Fruit fly (Drosophila melanogaster): Measurements from ENCODE around the gene PGRP-SA.

The PGRP-SA gene

dm6 chrX:11518435-11518834 lies 43.0 kb upstream of the PGRP-SA start (continued):
- TF ChIP-seq CG16863 (GFP tag; optimal IDR thresholded peaks at IDR 0.05): peak; percentile 10
- TF ChIP-seq wek (GFP tag; optimal IDR thresholded peaks at IDR 0.05): no peak
- no peak for TF ChIP-seq Atf3 (GFP tag; optimal IDR thresholded peaks at IDR 0.05)
- TF ChIP-seq psq (GFP tag; optimal IDR thresholded peaks at IDR 0.05): no peak
- TF ChIP-seq CG9437 (GFP tag; optimal IDR thresholded peaks at IDR 0.05): peak; percentile 19
- peak; percentile 68 for TF ChIP-seq nmo (GFP tag; optimal IDR thresholded peaks at IDR 0.05)
- peak; percentile 91 for TF ChIP-seq CG32532 (GFP tag; IDR thresholded peaks at IDR 0.05)
- peak; percentile 58 for TF ChIP-seq ems (GFP tag; optimal IDR thresholded peaks at IDR 0.05)
- TF ChIP-seq CG9727 (GFP tag; optimal IDR thresholded peaks at IDR 0.05): peak; percentile 48
- no peak for TF ChIP-seq Gsc (GFP tag; IDR thresholded peaks at IDR 0.05)
- TF ChIP-seq YL-1 (GFP tag; optimal IDR thresholded peaks at IDR 0.05): no peak
- peak; percentile 65 for TF ChIP-seq CG1024 (GFP tag; IDR thresholded peaks at IDR 0.05)
- TF ChIP-seq CG2116 (GFP tag; optimal IDR thresholded peaks at IDR 0.05): peak; percentile 10
- TF ChIP-seq crol (GFP tag; IDR thresholded peaks at IDR 0.05): 0 out of 2 replicates have a peak, but pooled peaks have one; percentile 26
- 0 out of 2 replicates have a peak, but pooled peaks have one; percentile 45 for TF ChIP-seq sim (GFP tag; IDR thresholded peaks at IDR 0.05)
- no peak for TF ChIP-seq pb (GFP tag; optimal IDR thresholded peaks at IDR 0.05)
- TF ChIP-seq Poxn (GFP tag; IDR thresholded peaks at IDR 0.05): 0 out of 2 replicates have a peak, but pooled peaks have one; percentile 36
- peak; percentile 92 for TF ChIP-seq slbo (GFP tag; IDR thresholded peaks at IDR 0.05)
- peak in 1 of 2 experiments; percentile 53 for TF ChIP-seq Eip74EF (GFP tag; optimal IDR thresholded peaks at IDR 0.05)
- TF ChIP-seq Oaz (GFP tag; IDR thresholded peaks at IDR 0.05): peak; percentile 60; the same call in 1 of the 2 replicates
- TF ChIP-seq kni (GFP tag; optimal IDR thresholded peaks at IDR 0.05): no peak
- peak; percentile 85 for TF ChIP-seq CG10366 (GFP tag; IDR thresholded peaks at IDR 0.05)
- peak; percentile 75 for TF ChIP-seq Awh (GFP tag; IDR thresholded peaks at IDR 0.05)
- TF ChIP-seq zfh1 (GFP tag; IDR thresholded peaks at IDR 0.05): peak; percentile 70; the same call in 2 of the 3 replicates
- peak; percentile 95 for TF ChIP-seq Rfx (GFP tag; IDR thresholded peaks at IDR 0.05)
- TF ChIP-seq CG11456 (GFP tag; IDR thresholded peaks at IDR 0.05): peak; percentile 90
- no peak for TF ChIP-seq Opbp (GFP tag; IDR thresholded peaks at IDR 0.05; ENCODE audit: partially characterized antibody)
- TF ChIP-seq klu (GFP tag; IDR thresholded peaks at IDR 0.05): peak; percentile 45; the same call in 1 of the 2 replicates
- TF ChIP-seq pzg (GFP tag; optimal IDR thresholded peaks at IDR 0.05): no peak
- TF ChIP-seq ftz-f1 (GFP tag; optimal IDR thresholded peaks at IDR 0.05): no peak
- TF ChIP-seq Bdp1 (GFP tag; optimal IDR thresholded peaks at IDR 0.05): no peak
- TF ChIP-seq CG30431 (GFP tag; optimal IDR thresholded peaks at IDR 0.05): peak; percentile 58
- peak; percentile 56 for TF ChIP-seq Mad (GFP tag; optimal IDR thresholded peaks at IDR 0.05)
- TF ChIP-seq Mes4 (GFP tag; optimal IDR thresholded peaks at IDR 0.05): no peak
- TF ChIP-seq CG30403 (GFP tag; optimal IDR thresholded peaks at IDR 0.05): peak; percentile 77
- TF ChIP-seq CG14441 (GFP tag; IDR thresholded peaks at IDR 0.05): peak; percentile 89
- peak; percentile 76 for TF ChIP-seq CG32772 (GFP tag; IDR thresholded peaks at IDR 0.05)
- TF ChIP-seq CG14014 (GFP tag; IDR thresholded peaks at IDR 0.05): peak; percentile 90
- peak; percentile 83; the same call in 2 of the 3 replicates for TF ChIP-seq CG2889 (GFP tag; IDR thresholded peaks at IDR 0.05)
- peak; percentile 44 for TF ChIP-seq CG6254 (GFP tag; optimal IDR thresholded peaks at IDR 0.05)
- TF ChIP-seq Hsf (GFP tag; optimal IDR thresholded peaks at IDR 0.05): peak; percentile 55
- TF ChIP-seq lab (GFP tag; optimal IDR thresholded peaks at IDR 0.05): peak; percentile 86
- no peak for TF ChIP-seq repo (GFP tag; optimal IDR thresholded peaks at IDR 0.05)
- peak; percentile 8 for TF ChIP-seq Max (GFP tag; optimal IDR thresholded peaks at IDR 0.05)
- peak; percentile 75 for TF ChIP-seq HHEX (GFP tag; optimal IDR thresholded peaks at IDR 0.05)
- no peak for TF ChIP-seq CG3995 (GFP tag; optimal IDR thresholded peaks at IDR 0.05)
- TF ChIP-seq GATAe (GFP tag; conservative IDR thresholded peaks at IDR 0.05): no peak
- no peak for TF ChIP-seq her (GFP tag; optimal IDR thresholded peaks at IDR 0.05)
- TF ChIP-seq CG5953 (GFP tag; IDR thresholded peaks at IDR 0.05): peak; percentile 67
- TF ChIP-seq Mrtf (GFP tag; IDR thresholded peaks at IDR 0.05): peak; percentile 81
- no peak for TF ChIP-seq gfzf (GFP tag; optimal IDR thresholded peaks at IDR 0.05)
- TF ChIP-seq salm (tag; optimal IDR thresholded peaks at IDR 0.05): peak; percentile 54
